Fruit fly (Drosophila melanogaster) whole organism: Measurements from ENCODE around the gene wake.

ENCODE experiments used
- CG8478 ChIP-seq: fragments of >200 bp; optimal IDR thresholded peaks from 2 replicates; lab custom pipeline; 2018; ENCODE audit warnings: inconsistent platforms
- EcR ChIP-seq, 2 experiments: fragments of >200 bp; optimal IDR thresholded peaks; 2 replicates each; lab custom pipeline; 2017; ENCODE audit warnings: missing biosample characterization in 2 of 2, missing genetic modification characterization in 2 of 2, missing genetic modification reagents in 2 of 2
- pan ChIP-seq: fragments of >200 bp; optimal IDR thresholded peaks from 2 replicates; lab custom pipeline; 2017
- psq ChIP-seq: fragments of >200 bp; optimal IDR thresholded peaks from 2 replicates; lab custom pipeline; 2017
- usp ChIP-seq: fragments of >200 bp; optimal IDR thresholded peaks from 2 replicates; lab custom pipeline; 2017; ENCODE audit warnings: missing biosample characterization, missing genetic modification characterization, mixed read lengths

dm6 chr3R:22698208-22698607 lies 58.6 kb downstream of the wake start, which contains the start of gene Cyp6d4:
- TF ChIP-seq CG8478 (lab: Kevin White, UChicago) (no peak), psq (lab: Kevin White, UChicago) (no peak), pan (no peak), usp (no peak), EcR (GFP tag; optimal IDR thresholded peaks at IDR 0.05; lab: Kevin White, UChicago) (no peak)
